Worm (Caenorhabditis elegans): ENCODE measurements around the gene bath-4.

DNA sequence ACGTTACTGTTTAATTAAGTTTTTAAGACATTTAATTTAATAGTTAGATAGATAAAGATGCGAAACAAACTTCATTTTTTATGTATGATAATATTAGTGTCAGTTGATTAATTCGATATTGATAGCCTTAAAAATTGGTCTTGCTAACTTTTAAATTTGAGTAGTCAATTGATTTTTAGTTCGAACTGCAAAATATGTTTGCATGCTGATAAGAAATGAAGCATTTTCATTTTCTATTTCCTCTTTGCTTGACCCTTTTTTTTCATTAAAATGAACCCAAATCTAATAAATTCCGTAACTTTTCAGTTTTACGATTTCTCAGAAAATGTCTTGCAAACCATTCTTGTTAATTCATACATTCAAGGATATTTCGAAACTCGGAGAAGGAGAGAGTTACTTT is 12.7 kb downstream of the bath-4 start, which contains the start of gene math-22:
- TF ChIP-seq nhr-237 (tag; optimal IDR thresholded peaks at IDR 0.05) (no peak), sptf-1 (tag; optimal IDR thresholded peaks at IDR 0.05) (no peak), sem-2 (GFP tag; optimal IDR thresholded peaks at IDR 0.05) (no peak), ces-1 (GFP tag; optimal IDR thresholded peaks at IDR 0.05) (no peak), ztf-11 (tag; optimal IDR thresholded peaks at IDR 0.05) (no peak), elt-3 (tag; optimal IDR thresholded peaks at IDR 0.05) (no peak)
